Fruit fly (Drosophila melanogaster): ENCODE data around the gene CG9175.

The CG9175 gene

dm6 chr2L:6068544-6069251 is 30.1 kb downstream of the CG9175 start, which contains the start of the genes CG9150 and Pfdn1:
Gene CG9150 (minus strand): TSS chr2L:6068594.
Gene Pfdn1 (plus strand): TSS chr2L:6069079.
- TF ChIP-seq insv (optimal IDR thresholded peaks at IDR 0.05) (no peak), Sin3A (optimal IDR thresholded peaks at IDR 0.05) (no peak), Myc (optimal IDR thresholded peaks at IDR 0.05) (no peak), h (optimal IDR thresholded peaks at IDR 0.05) (no peak), ttk (optimal IDR thresholded peaks at IDR 0.05) (no peak)

DNA sequence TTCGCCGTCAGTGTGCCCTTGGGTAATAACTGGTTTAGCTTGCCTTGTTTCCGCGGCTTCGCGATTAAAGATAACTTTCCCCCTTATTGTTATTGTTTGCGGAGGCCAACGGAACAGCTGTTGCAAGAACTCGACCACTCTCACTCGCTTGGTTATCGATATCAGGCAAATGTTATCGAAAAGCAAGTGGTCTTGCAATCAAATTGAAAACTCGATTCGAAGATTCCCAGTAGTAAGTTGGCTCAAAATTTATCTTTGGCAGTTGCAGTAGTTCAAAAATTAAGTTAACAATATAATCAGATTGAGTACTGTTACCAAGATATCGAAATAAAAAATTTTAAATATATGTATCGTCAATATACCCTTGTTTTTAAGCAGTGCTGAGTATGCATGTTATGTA is 32.9 kb downstream of the CG9175 start, which contains the start of the genes Fbw5 and CG9147:
Gene Fbw5 (minus strand): TSS at position 131 of the 400 bp plus-strand sequence.
Gene CG9147 (plus strand): TSS at position 175 of the 400 bp plus-strand sequence.
- TF ChIP-seq psq (optimal IDR thresholded peaks at IDR 0.05) (no peak), Sin3A (optimal IDR thresholded peaks at IDR 0.05) (no peak), ttk (optimal IDR thresholded peaks at IDR 0.05) (no peak), insv (optimal IDR thresholded peaks at IDR 0.05) (no peak), h (optimal IDR thresholded peaks at IDR 0.05) (no peak), Myc (optimal IDR thresholded peaks at IDR 0.05) (no peak)

DNA sequence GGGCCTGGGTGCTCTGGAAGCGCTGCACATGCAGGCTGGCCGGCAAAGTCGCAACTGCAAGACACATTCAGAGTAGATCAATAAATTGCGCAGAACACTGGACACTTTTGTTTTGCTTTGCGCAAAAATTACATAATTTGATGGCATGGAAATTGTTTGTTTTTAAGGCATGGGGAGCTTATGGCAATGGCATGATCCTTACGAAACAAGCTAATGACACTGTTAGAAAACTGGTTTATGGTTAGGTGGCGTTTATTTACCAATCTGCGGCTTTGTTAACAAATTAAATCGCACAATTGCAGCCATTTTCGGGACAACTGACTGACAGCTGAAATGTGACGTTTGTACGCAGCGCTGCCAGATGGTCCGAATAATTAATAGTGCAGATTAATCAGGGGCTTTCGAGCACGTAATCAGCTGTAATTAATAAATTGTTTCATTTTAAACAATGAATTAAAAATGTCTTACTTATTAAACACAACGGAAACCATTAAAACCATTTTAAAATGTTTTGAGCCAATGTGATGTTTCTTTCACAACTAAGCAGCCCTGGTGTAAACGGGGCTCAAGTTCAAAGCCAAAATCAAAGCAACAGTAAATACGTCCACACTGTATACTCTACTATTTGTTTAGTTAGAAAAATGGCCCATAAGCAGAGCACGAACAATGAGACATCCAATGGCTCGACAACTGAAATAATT is 36.2 kb downstream of the CG9175 start, which contains the start of the genes ND-51 and CG13994:
Gene ND-51 (minus strand): TSS at position 376 of the 701 bp plus-strand sequence.
Gene CG13994 (plus strand): TSS at position 608 of the 701 bp plus-strand sequence.
- no peak for TF ChIP-seq h (optimal IDR thresholded peaks at IDR 0.05)
- TF ChIP-seq psq (optimal IDR thresholded peaks at IDR 0.05): no peak
- TF ChIP-seq Sin3A (optimal IDR thresholded peaks at IDR 0.05): no peak
- TF ChIP-seq ttk (optimal IDR thresholded peaks at IDR 0.05): no peak
- TF ChIP-seq Myc (optimal IDR thresholded peaks at IDR 0.05): no peak
- TF ChIP-seq insv (optimal IDR thresholded peaks at IDR 0.05): no peak

DNA sequence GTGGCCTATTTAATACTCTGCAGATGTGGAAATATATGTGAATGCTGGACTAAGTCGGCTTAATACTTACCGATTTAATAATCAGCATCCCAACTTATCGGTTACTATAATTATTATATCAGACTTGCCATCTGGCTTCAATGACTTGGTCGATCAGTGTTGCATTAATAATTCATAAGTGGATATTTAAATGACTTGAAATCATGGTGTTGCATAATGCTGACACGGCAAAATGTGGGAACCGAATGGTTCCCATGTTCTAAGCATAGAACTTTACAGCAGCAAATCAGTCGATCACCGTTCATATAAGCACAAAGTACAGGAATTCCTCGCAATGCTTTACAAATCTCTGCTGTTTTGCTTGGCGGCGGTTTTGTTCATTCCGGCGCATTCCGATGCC is 38.6 kb downstream of the CG9175 start, which contains the start of gene CG34180:
Gene CG34180 (plus strand): TSS at position 301 of the 400 bp plus-strand sequence.
- TF ChIP-seq psq (optimal IDR thresholded peaks at IDR 0.05) (no peak), ttk (optimal IDR thresholded peaks at IDR 0.05) (no peak), insv (optimal IDR thresholded peaks at IDR 0.05) (no peak), Myc (optimal IDR thresholded peaks at IDR 0.05) (no peak), Sin3A (optimal IDR thresholded peaks at IDR 0.05) (no peak)

DNA sequence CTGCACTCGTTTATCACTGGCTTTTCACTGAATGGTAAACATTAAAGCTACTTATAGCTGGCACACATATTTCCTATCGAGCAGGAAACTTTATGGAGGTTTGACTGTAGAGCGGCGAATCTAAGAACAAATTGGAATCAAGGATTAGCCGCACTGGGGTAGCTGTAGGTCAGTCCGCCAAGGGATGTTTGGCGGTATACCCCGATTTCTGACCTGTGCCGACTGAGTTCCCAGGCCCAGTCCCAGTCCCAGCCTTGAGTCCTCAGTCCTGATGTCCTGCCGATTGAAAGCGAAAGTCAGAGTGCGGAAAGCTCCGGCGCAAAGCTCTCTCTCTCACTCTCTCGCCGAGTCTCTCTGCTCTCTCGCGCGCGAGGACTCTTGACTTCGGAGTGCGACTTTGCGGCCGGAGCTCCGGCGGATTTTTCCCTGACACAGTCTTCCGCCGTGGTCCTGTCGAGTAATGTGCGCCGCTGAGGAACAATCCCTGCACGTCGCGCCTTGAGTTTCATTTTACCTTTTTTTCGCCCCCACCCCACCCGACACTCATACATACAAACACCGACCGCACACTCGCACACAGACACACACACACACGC is 44.8 kb downstream of the CG9175 start, which contains the start of gene CG13995:
Gene CG13995 (plus strand): TSS at position 429 of the 596 bp plus-strand sequence.
- TF ChIP-seq insv (optimal IDR thresholded peaks at IDR 0.05): no peak

dm6 chr2L:6051212-6051621 is 47.5 kb downstream of the CG9175 start:
- TF ChIP-seq h (optimal IDR thresholded peaks at IDR 0.05): no peak
- TF ChIP-seq insv (optimal IDR thresholded peaks at IDR 0.05): no peak
- TF ChIP-seq Myc (optimal IDR thresholded peaks at IDR 0.05): no peak
- TF ChIP-seq ttk (optimal IDR thresholded peaks at IDR 0.05): no peak
- no peak for TF ChIP-seq psq (optimal IDR thresholded peaks at IDR 0.05)
- no peak for TF ChIP-seq Sin3A (optimal IDR thresholded peaks at IDR 0.05)

- TF ChIP-seq psq (optimal IDR thresholded peaks at IDR 0.05) (no peak), h (optimal IDR thresholded peaks at IDR 0.05) (no peak)
Observed at dm6 chr2L:6050575-6050974, 48.2 kb downstream of the CG9175 start, which contains the start of gene CG9135. Gene CG9135 (plus strand): TSS chr2L:6050800.

- no peak for TF ChIP-seq Myc (optimal IDR thresholded peaks at IDR 0.05)
- no peak for TF ChIP-seq insv (optimal IDR thresholded peaks at IDR 0.05)
- no peak for TF ChIP-seq ttk (optimal IDR thresholded peaks at IDR 0.05)
- no peak for TF ChIP-seq h (optimal IDR thresholded peaks at IDR 0.05)
- no peak for TF ChIP-seq Sin3A (optimal IDR thresholded peaks at IDR 0.05)
- TF ChIP-seq psq (optimal IDR thresholded peaks at IDR 0.05): no peak
Observed at dm6 chr2L:6048542-6048941, 50.2 kb downstream of the CG9175 start, which contains the start of the genes CG34179 and slmo. Gene CG34179 (minus strand): TSS chr2L:6048706. Gene slmo (minus strand): TSS chr2L:6048706.

DNA sequence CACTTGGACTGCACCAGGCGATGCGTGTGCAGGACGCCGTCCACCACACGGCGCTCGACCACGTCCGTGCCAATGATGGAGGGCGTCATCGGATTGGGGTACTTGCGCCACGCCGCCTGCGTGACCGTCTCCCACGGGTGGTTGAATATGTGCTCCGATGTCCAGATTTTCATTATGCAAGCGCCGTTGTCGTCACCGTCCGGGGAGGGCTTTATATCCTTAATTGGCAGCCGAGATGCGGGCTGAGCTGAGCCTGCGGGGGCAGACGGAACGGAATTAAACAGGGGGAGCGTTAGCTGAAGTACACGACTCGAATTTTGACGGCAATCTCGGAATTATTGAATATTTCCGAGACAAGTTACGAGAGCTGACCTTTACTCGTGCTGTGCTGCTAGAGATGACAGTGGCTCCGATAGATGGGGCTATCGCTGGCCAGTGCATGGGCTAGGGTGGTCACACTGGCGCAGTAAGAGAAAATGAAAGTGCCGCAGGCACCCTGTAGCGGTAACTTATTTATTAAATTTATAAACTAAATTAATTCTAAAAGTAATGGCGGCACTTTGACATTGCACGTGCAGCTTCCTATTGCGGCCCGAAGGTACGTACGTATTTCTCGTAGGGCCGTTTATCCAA is 51.1 kb downstream of the CG9175 start, which contains the start of gene IPIP:
Gene IPIP (plus strand): TSS at position 475 of the 633 bp plus-strand sequence.
- TF ChIP-seq Myc (optimal IDR thresholded peaks at IDR 0.05) (no peak), ttk (optimal IDR thresholded peaks at IDR 0.05) (no peak), Sin3A (optimal IDR thresholded peaks at IDR 0.05) (no peak), psq (optimal IDR thresholded peaks at IDR 0.05) (no peak), insv (optimal IDR thresholded peaks at IDR 0.05) (no peak), h (optimal IDR thresholded peaks at IDR 0.05) (no peak)

DNA sequence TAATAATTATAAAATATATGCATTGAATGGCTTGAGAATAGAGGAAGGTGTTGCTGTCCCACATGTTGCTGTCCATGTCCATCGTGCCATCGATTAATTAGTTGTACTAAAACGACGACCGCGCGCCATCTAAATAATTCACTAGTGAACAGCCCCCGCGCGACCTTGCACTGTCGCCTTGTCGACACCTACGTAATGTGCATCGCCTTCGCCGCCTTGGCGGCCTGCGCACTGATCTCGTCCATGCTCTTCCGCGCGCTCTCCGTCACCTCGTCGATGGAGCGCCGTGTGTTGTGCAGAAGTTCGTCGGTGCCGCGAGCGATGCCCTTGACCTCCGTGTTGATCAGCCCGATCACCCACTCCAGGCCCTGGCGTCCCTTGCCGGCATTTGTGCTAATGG is 51.9 kb downstream of the CG9175 start:
- TF ChIP-seq insv (optimal IDR thresholded peaks at IDR 0.05) (no peak), psq (optimal IDR thresholded peaks at IDR 0.05) (no peak), ttk (optimal IDR thresholded peaks at IDR 0.05) (no peak), Myc (optimal IDR thresholded peaks at IDR 0.05) (no peak), h (optimal IDR thresholded peaks at IDR 0.05) (no peak), Sin3A (optimal IDR thresholded peaks at IDR 0.05) (no peak)

Data from Kc167 (cell line).